Worm (Caenorhabditis elegans): ENCODE data around the gene fbxb-39.
"Not testable (repeated sequence)": the region's sequence is repeated elsewhere in the genome, so short reads cannot be mapped to it uniquely, and the experiment has no call there.

DNA sequence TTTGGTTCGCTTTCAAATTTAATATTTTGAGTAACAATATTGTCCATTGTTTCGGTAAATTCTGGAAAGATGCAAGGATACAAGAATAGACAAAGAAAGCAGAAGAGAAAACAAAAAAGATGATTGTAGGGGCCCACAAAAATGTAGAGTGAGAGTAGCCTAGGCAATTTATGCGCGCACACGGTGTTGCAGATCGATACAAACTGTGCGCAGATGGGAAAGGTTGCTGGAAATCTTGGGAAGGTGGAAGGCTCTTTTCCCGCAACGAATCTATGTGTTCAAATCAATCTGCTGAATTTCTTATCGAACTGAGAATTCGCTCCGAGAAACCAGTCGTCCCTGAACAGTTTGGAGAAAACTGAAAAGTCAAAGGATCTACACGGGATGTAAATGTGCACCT, 20.3 kb upstream of the fbxb-39 start, which contains the start of gene btb-10:
- not testable (repeated sequence) for TF ChIP-seq aly-1 (tag; optimal IDR thresholded peaks at IDR 0.05); hnd-1 (tag; optimal IDR thresholded peaks at IDR 0.05); tbx-37 (GFP tag; conservative IDR thresholded peaks at IDR 0.05); ceh-36 (tag; optimal IDR thresholded peaks at IDR 0.05); ama-1 (optimal IDR thresholded peaks at IDR 0.05); tra-4 (tag; optimal IDR thresholded peaks at IDR 0.05); B0310.2 (tag; optimal IDR thresholded peaks at IDR 0.05)

Data from whole organism, early embryonic.